Fruit fly (Drosophila melanogaster) whole organism, embryonic: ENCODE measurements around the gene Ids.

Source experiments
- Antp ChIP-seq: fragments of 200-800 bp; sonication (Bioruptor generic); optimal IDR thresholded peaks from 3 replicates; lab custom pipeline; 2016; ENCODE audit warnings: missing biosample characterization, missing genetic modification characterization
- Bgb ChIP-seq: fragments of 200-800 bp; sonication (Bioruptor generic); IDR thresholded peaks from 2 replicates; pipeline ENCODE4 v1.3.6; 2022; ENCODE audit warnings: missing biosample characterization, missing genetic modification characterization; ENCODE audit not compliant: partially characterized antibody
- CG10543 ChIP-seq: fragments of 200-800 bp; sonication (Bioruptor generic); optimal IDR thresholded peaks from 3 replicates; lab custom pipeline; 2017; ENCODE audit warnings: missing biosample characterization, mild to moderate bottlenecking, missing genetic modification characterization, moderate library complexity
- CG10565 ChIP-seq: fragments of 200-800 bp; sonication (Bioruptor generic); optimal IDR thresholded peaks from 3 replicates; lab custom pipeline; 2016; ENCODE audit warnings: missing biosample characterization, mild to moderate bottlenecking, missing genetic modification characterization
- CG11398 ChIP-seq: fragments of 200-800 bp; sonication (Bioruptor generic); optimal IDR thresholded peaks from 2 replicates; lab custom pipeline; 2016; ENCODE audit warnings: missing biosample characterization, missing genetic modification characterization
- CG11456 ChIP-seq: fragments of 200-800 bp; sonication (Bioruptor generic); IDR thresholded peaks from 3 replicates; pipeline ENCODE4 v1.3.6; 2022; ENCODE audit warnings: missing biosample characterization, missing genetic modification characterization
- CG11504 ChIP-seq: fragments of 200-800 bp; sonication (Bioruptor generic); optimal IDR thresholded peaks from 3 replicates; lab custom pipeline; 2019; ENCODE audit warnings: missing biosample characterization, mild to moderate bottlenecking, missing genetic modification characterization, moderate library complexity
- CG12236 ChIP-seq: fragments of 200-800 bp; sonication (Bioruptor generic); optimal IDR thresholded peaks from 2 replicates; lab custom pipeline; 2016; ENCODE audit warnings: missing biosample characterization, missing genetic modification characterization
- CG13123 ChIP-seq: fragments of 200-800 bp; sonication (Bioruptor generic); optimal IDR thresholded peaks from 2 replicates; lab custom pipeline; 2016; ENCODE audit warnings: missing biosample characterization, missing genetic modification characterization
- CG13296 ChIP-seq: fragments of 200-800 bp; sonication (Bioruptor generic); optimal IDR thresholded peaks from 3 replicates; lab custom pipeline; 2018; ENCODE audit warnings: missing biosample characterization, mild to moderate bottlenecking, missing genetic modification characterization
- CG14014 ChIP-seq: fragments of 200-800 bp; sonication (Bioruptor generic); IDR thresholded peaks from 2 replicates; pipeline ENCODE4 v1.3.6; 2022; ENCODE audit warnings: missing biosample characterization, missing genetic modification characterization
- CG31224 ChIP-seq: fragments of 200-800 bp; sonication (Bioruptor generic); IDR thresholded peaks from 2 replicates; pipeline ENCODE4 v1.3.6; 2022; ENCODE audit warnings: missing biosample characterization, missing genetic modification characterization
- CG3281 ChIP-seq: fragments of 200-800 bp; sonication (Bioruptor generic); optimal IDR thresholded peaks from 3 replicates; lab custom pipeline; 2017; ENCODE audit warnings: missing biosample characterization, mild to moderate bottlenecking, missing genetic modification characterization
- CG5953 ChIP-seq: fragments of 200-800 bp; sonication (Bioruptor generic); IDR thresholded peaks from 2 replicates; pipeline ENCODE4 v1.3.6; 2022; ENCODE audit warnings: missing biosample characterization, missing genetic modification characterization
- CG8281 ChIP-seq: fragments of 200-800 bp; sonication (Bioruptor generic); optimal IDR thresholded peaks from 2 replicates; lab custom pipeline; 2018; ENCODE audit warnings: missing biosample characterization, mild to moderate bottlenecking, missing genetic modification characterization, moderate library complexity
- CG8290 ChIP-seq, 3 experiments: fragments of 200-800 bp; sonication (Bioruptor generic); optimal IDR thresholded peaks; 2 replicates each; lab custom pipeline; 2016 to 2019; ENCODE audit warnings: missing biosample characterization in 3 of 3, missing genetic modification characterization in 3 of 3, mild to moderate bottlenecking in 2 of 3, moderate library complexity in 1 of 3
- CG8478 ChIP-seq: fragments of >200 bp; optimal IDR thresholded peaks from 2 replicates; lab custom pipeline; 2018
- CG9609 ChIP-seq: fragments of 200-800 bp; sonication (Bioruptor generic); optimal IDR thresholded peaks from 3 replicates; lab custom pipeline; 2016; ENCODE audit warnings: missing biosample characterization, missing genetic modification characterization
- CHES-1-like ChIP-seq: fragments of 200-800 bp; sonication (Bioruptor generic); optimal IDR thresholded peaks from 2 replicates; lab custom pipeline; 2016; ENCODE audit warnings: missing biosample characterization, missing genetic modification characterization
- D19B ChIP-seq: fragments of 200-800 bp; sonication (Bioruptor generic); optimal IDR thresholded peaks from 2 replicates; lab custom pipeline; 2017; ENCODE audit warnings: missing biosample characterization, mild to moderate bottlenecking, missing genetic modification characterization
- Deaf1 ChIP-seq: fragments of 200-800 bp; optimal IDR thresholded peaks from 3 replicates; lab custom pipeline; 2019; ENCODE audit warnings: missing biosample characterization, mild to moderate bottlenecking, missing genetic modification characterization, moderate library complexity
- Fer2 ChIP-seq: fragments of 200-800 bp; sonication (Bioruptor generic); optimal IDR thresholded peaks from 2 replicates; lab custom pipeline; 2018; ENCODE audit warnings: missing biosample characterization, mild to moderate bottlenecking, missing genetic modification characterization, moderate library complexity
- HHEX ChIP-seq: fragments of 200-800 bp; sonication (Bioruptor generic); optimal IDR thresholded peaks from 3 replicates; lab custom pipeline; 2017; ENCODE audit warnings: missing biosample characterization, mild to moderate bottlenecking, missing genetic modification characterization, missing genetic modification reagents
- Hey ChIP-seq: fragments of 200-800 bp; sonication (Bioruptor generic); optimal IDR thresholded peaks from 3 replicates; lab custom pipeline; 2018; ENCODE audit warnings: missing biosample characterization, mild to moderate bottlenecking, missing genetic modification characterization
- Hmr ChIP-seq: fragments of 200-800 bp; sonication (Bioruptor generic); optimal IDR thresholded peaks from 3 replicates; lab custom pipeline; 2017; ENCODE audit warnings: mild to moderate bottlenecking, missing biosample characterization, missing genetic modification reagents, missing genetic modification characterization
- Lhr ChIP-seq: fragments of 200-800 bp; sonication (Bioruptor generic); optimal IDR thresholded peaks from 3 replicates; lab custom pipeline; 2017; ENCODE audit warnings: mild to moderate bottlenecking, missing biosample characterization, missing genetic modification reagents, missing genetic modification characterization
- MBD-R2 ChIP-seq: fragments of 200-800 bp; sonication (Bioruptor generic); IDR thresholded peaks from 2 replicates; pipeline ENCODE4 v1.3.6; 2022; ENCODE audit warnings: missing biosample characterization, missing genetic modification characterization
- NFAT ChIP-seq: fragments of 200-800 bp; sonication (Bioruptor generic); IDR thresholded peaks from 2 replicates; pipeline ENCODE4 v1.3.6; 2022; ENCODE audit warnings: missing biosample characterization, missing genetic modification characterization
- NfI ChIP-seq: fragments of 200-800 bp; sonication (Bioruptor generic); optimal IDR thresholded peaks from 3 replicates; lab custom pipeline; 2018; ENCODE audit warnings: missing biosample characterization, mild to moderate bottlenecking, missing genetic modification characterization, moderate library complexity
- Sin3A ChIP-seq: fragments of >200 bp; optimal IDR thresholded peaks from 2 replicates; lab custom pipeline; 2018
- Sry-δ ChIP-seq: fragments of 200-800 bp; sonication (Bioruptor generic); optimal IDR thresholded peaks from 2 replicates; lab custom pipeline; 2016; ENCODE audit warnings: missing biosample characterization, missing genetic modification characterization
- ara ChIP-seq: fragments of 200-800 bp; sonication (Bioruptor generic); IDR thresholded peaks from 2 replicates; pipeline ENCODE4 v1.3.6; 2022; ENCODE audit warnings: missing biosample characterization, missing genetic modification characterization
- ase ChIP-seq: fragments of 200-800 bp; sonication (Bioruptor generic); IDR thresholded peaks from 3 replicates; pipeline ENCODE4 v1.3.6; 2022; ENCODE audit warnings: missing biosample characterization, missing genetic modification characterization
- ash1 ChIP-seq: fragments of 200-800 bp; sonication (Bioruptor generic); optimal IDR thresholded peaks from 2 replicates; lab custom pipeline; 2018; ENCODE audit warnings: missing biosample characterization, mild to moderate bottlenecking, missing genetic modification characterization
- cg ChIP-seq: fragments of 200-800 bp; sonication (Bioruptor generic); optimal IDR thresholded peaks from 3 replicates; lab custom pipeline; 2019; ENCODE audit warnings: missing biosample characterization, mild to moderate bottlenecking, missing genetic modification characterization, moderate library complexity
- dmrt99B ChIP-seq: fragments of 200-800 bp; sonication (Bioruptor generic); optimal IDR thresholded peaks from 2 replicates; lab custom pipeline; 2018; ENCODE audit warnings: missing biosample characterization, mild to moderate bottlenecking, missing genetic modification characterization, moderate library complexity
- en ChIP-seq: fragments of 200-800 bp; sonication (Bioruptor generic); optimal IDR thresholded peaks from 2 replicates; lab custom pipeline; 2016; ENCODE audit warnings: missing biosample characterization, missing genetic modification characterization
- fd3F ChIP-seq: fragments of 200-800 bp; sonication (Bioruptor generic); optimal IDR thresholded peaks from 2 replicates; lab custom pipeline; 2018; ENCODE audit warnings: missing biosample characterization, mild to moderate bottlenecking, missing genetic modification characterization, moderate library complexity
- gce ChIP-seq: fragments of 200-800 bp; sonication (Bioruptor generic); IDR thresholded peaks from 3 replicates; pipeline ENCODE4 v1.3.6; 2022; ENCODE audit warnings: missing biosample characterization, missing genetic modification characterization
- gsb-n ChIP-seq: fragments of 200-800 bp; sonication (Bioruptor generic); optimal IDR thresholded peaks from 3 replicates; lab custom pipeline; 2018; ENCODE audit warnings: missing biosample characterization, mild to moderate bottlenecking, missing genetic modification characterization
- gt ChIP-seq: fragments of 200-800 bp; sonication (Bioruptor generic); IDR thresholded peaks from 2 replicates; pipeline ENCODE4 v1.3.6; 2022; ENCODE audit warnings: missing biosample characterization, missing genetic modification characterization
- her ChIP-seq: fragments of 200-800 bp; sonication (Bioruptor generic); optimal IDR thresholded peaks from 2 replicates; lab custom pipeline; 2016; ENCODE audit warnings: missing biosample characterization, missing genetic modification characterization
- ken ChIP-seq: fragments of 200-800 bp; sonication (Bioruptor generic); IDR thresholded peaks from 3 replicates; pipeline ENCODE4 v1.3.6; 2022; ENCODE audit warnings: missing biosample characterization, missing genetic modification characterization
- onecut ChIP-seq: fragments of 200-800 bp; sonication (Bioruptor generic); IDR thresholded peaks from 2 replicates; pipeline ENCODE4 v1.3.6; 2022; ENCODE audit warnings: missing biosample characterization, missing genetic modification characterization
- pho ChIP-seq: fragments of 200-800 bp; sonication (Bioruptor generic); optimal IDR thresholded peaks from 2 replicates; lab custom pipeline; 2016; ENCODE audit warnings: missing biosample characterization, missing genetic modification characterization
- sr ChIP-seq: fragments of 200-800 bp; sonication (Bioruptor generic); IDR thresholded peaks from 3 replicates; pipeline ENCODE4 v1.3.6; 2022; ENCODE audit warnings: missing biosample characterization, missing genetic modification characterization
- stc ChIP-seq: fragments of 200-800 bp; sonication (Bioruptor generic); IDR thresholded peaks from 2 replicates; pipeline ENCODE4 v1.3.6; 2022; ENCODE audit warnings: missing biosample characterization, missing genetic modification characterization
- tap ChIP-seq: fragments of 200-800 bp; optimal IDR thresholded peaks from 3 replicates; lab custom pipeline; 2019; ENCODE audit warnings: missing biosample characterization, mild to moderate bottlenecking, missing genetic modification characterization, moderate library complexity
- tx ChIP-seq: fragments of 200-800 bp; sonication (Bioruptor generic); optimal IDR thresholded peaks from 2 replicates; lab custom pipeline; 2016; ENCODE audit warnings: missing biosample characterization, missing genetic modification characterization
- unpg ChIP-seq: fragments of 200-800 bp; sonication (Bioruptor generic); optimal IDR thresholded peaks from 3 replicates; lab custom pipeline; 2018; ENCODE audit warnings: missing biosample characterization, mild to moderate bottlenecking, missing genetic modification characterization, moderate library complexity
- z ChIP-seq: fragments of 200-800 bp; sonication (Bioruptor generic); IDR thresholded peaks from 3 replicates; pipeline ENCODE4 v1.3.6; 2022; ENCODE audit warnings: missing biosample characterization, missing genetic modification characterization

Ids gene

DNA sequence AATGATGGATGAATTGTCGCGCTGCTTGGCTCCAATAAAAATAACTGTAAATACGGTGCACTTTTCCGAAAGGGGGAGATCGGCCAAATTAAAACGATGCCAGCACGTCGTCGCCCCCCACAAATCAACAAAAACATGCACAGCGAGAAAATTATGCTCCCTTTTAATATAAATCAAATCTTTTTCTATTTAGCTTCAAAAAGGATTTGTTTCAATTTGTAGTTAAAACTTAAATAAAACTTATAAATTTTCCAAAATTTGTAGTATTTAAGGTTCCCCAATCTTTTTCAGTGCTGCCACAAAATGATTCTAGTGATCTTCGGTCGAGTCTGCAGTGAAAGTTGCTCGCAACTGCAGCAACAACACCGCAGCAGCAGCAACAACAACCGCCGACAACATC lies 18.0 kb downstream of the Ids start (continued):
- TF ChIP-seq ase (GFP tag; lab: Robert Waterston, UW) (peak; percentile 70; the same call in 1 of the 3 replicates), tap (tag; lab: Kevin White, UChicago) (peak; percentile 89), CG10543 (GFP tag; lab: Kevin White, UChicago) (peak; percentile 36), Fer2 (tag; lab: Kevin White, UChicago) (peak; percentile 28), gce (GFP tag; lab: Robert Waterston, UW) (peak; percentile 51; the same call in 1 of the 3 replicates), CG9609 (GFP tag; lab: Kevin White, UChicago) (peak; percentile 62), sr (GFP tag; lab: Robert Waterston, UW) (no peak), Hmr (GFP tag; lab: Kevin White, UChicago) (no peak), ash1 (GFP tag; lab: Kevin White, UChicago) (no peak), her (GFP tag; lab: Kevin White, UChicago) (no peak), stc (peak; percentile 64), Sry-δ (peak; percentile 40), z (GFP tag; lab: Robert Waterston, UW) (0 out of 3 replicates have a peak, but pooled peaks have one; percentile 35), CG8478 (lab: Kevin White, UChicago) (no peak), unpg (peak; percentile 92), CG13123 (GFP tag; lab: Kevin White, UChicago) (peak; percentile 78), CG11504 (tag; lab: Kevin White, UChicago) (peak; percentile 89), Deaf1 (peak; percentile 63), CG10565 (GFP tag; lab: Kevin White, UChicago) (peak; percentile 42), CG3281 (GFP tag; lab: Kevin White, UChicago) (peak; percentile 16), gt (GFP tag; lab: Robert Waterston, UW) (peak; percentile 63; the same call in 1 of the 2 replicates), CG8281 (tag; lab: Kevin White, UChicago) (peak; percentile 60), HHEX (peak; percentile 78), onecut (peak; percentile 83), Lhr (peak; percentile 88), pho (GFP tag; lab: Kevin White, UChicago) (no peak), gsb-n (tag; lab: Kevin White, UChicago) (peak; percentile 93), MBD-R2 (no peak), dmrt99B (tag; lab: Kevin White, UChicago) (peak; percentile 89), Antp (GFP tag; lab: Kevin White, UChicago) (peak; percentile 72), CG5953 (peak; percentile 48; the same call in 1 of the 2 replicates), D19B (GFP tag; lab: Kevin White, UChicago) (no peak), Bgb (GFP tag; lab: Robert Waterston, UW) (no peak), Sin3A (no peak), NFAT (GFP tag; lab: Robert Waterston, UW) (no peak), CG11456 (GFP tag; lab: Robert Waterston, UW) (no peak), cg (GFP tag; lab: Kevin White, UChicago) (no peak), Hey (tag; lab: Kevin White, UChicago) (peak; percentile 9), en (GFP tag; lab: Kevin White, UChicago) (peak; percentile 49), CG11398 (peak; percentile 43), CG14014 (peak; percentile 47; the same call in 1 of the 2 replicates), CG8290 (GFP tag; optimal IDR thresholded peaks at IDR 0.05; lab: Kevin White, UChicago) (peak; percentile 91), CG8290 (tag; optimal IDR thresholded peaks at IDR 0.05; lab: Kevin White, UChicago) (peak in 1 of 2 experiments; percentile 83), CG31224 (GFP tag; lab: Robert Waterston, UW) (no peak), ken (GFP tag; lab: Robert Waterston, UW) (peak; percentile 83; the same call in 2 of the 3 replicates), tx (peak; percentile 47), CG13296 (GFP tag; lab: Kevin White, UChicago) (peak; percentile 3), CG12236 (GFP tag; lab: Kevin White, UChicago) (peak; percentile 70), CHES-1-like (GFP tag; lab: Kevin White, UChicago) (peak; percentile 33), NfI (peak; percentile 72), fd3F (GFP tag; lab: Kevin White, UChicago) (no peak), ara (peak; percentile 95)
